Worm (Caenorhabditis elegans) whole organism, L2 larva: ENCODE measurements around the gene ZK1128.7.

Experiments
- C34F6.9 ChIP-seq: fragments of 150-350 bp; optimal IDR thresholded peaks from 2 replicates; lab custom pipeline; 2014; ENCODE audit warnings: missing biosample characterization, missing genetic modification characterization
- F13H6.1 ChIP-seq: sonication (generic microtip); optimal IDR thresholded peaks from 2 replicates; lab custom pipeline; 2016; ENCODE audit warnings: missing genetic modification characterization, missing compliant biosample characterization
- R02D3.7 ChIP-seq: fragments of 150-350 bp; optimal IDR thresholded peaks from 2 replicates; lab custom pipeline; 2014; ENCODE audit warnings: missing biosample characterization, missing genetic modification characterization
- Y55F3AM.14 ChIP-seq: fragments of 200-800 bp; sonication (Bioruptor generic); optimal IDR thresholded peaks from 2 replicates; lab custom pipeline; 2018; ENCODE audit warnings: mild to moderate bottlenecking, missing genetic modification characterization, missing compliant biosample characterization
- alr-1 ChIP-seq: fragments of 150-350 bp; optimal IDR thresholded peaks from 2 replicates; lab custom pipeline; 2014; ENCODE audit warnings: missing biosample characterization, missing genetic modification characterization
- ama-1 ChIP-seq: fragments of 150-350 bp; optimal IDR thresholded peaks from 2 replicates; lab custom pipeline; 2018; ENCODE audit warnings: inconsistent platforms
- blmp-1 ChIP-seq: sonication (generic microtip); optimal IDR thresholded peaks from 2 replicates; lab custom pipeline; 2017; ENCODE audit warnings: missing genetic modification characterization, mild to moderate bottlenecking, missing compliant biosample characterization, antibody characterized with exemption, moderate library complexity; ENCODE audit not compliant: insufficient read depth
- ceh-16 ChIP-seq: fragments of 150-350 bp; optimal IDR thresholded peaks from 2 replicates; lab custom pipeline; 2014; ENCODE audit warnings: missing biosample characterization, missing genetic modification characterization
- crh-2 ChIP-seq: sonication (generic microtip); optimal IDR thresholded peaks from 2 replicates; lab custom pipeline; 2017; ENCODE audit warnings: missing biosample characterization, missing genetic modification characterization
- egl-27 ChIP-seq: sonication (generic microtip); optimal IDR thresholded peaks from 3 replicates; lab custom pipeline; 2017; ENCODE audit warnings: missing biosample characterization, missing genetic modification reagents, missing genetic modification characterization
- elt-1 ChIP-seq: fragments of 150-350 bp; optimal IDR thresholded peaks from 2 replicates; lab custom pipeline; 2014; ENCODE audit warnings: missing biosample characterization, missing genetic modification characterization
- elt-3 ChIP-seq: sonication (generic microtip); optimal IDR thresholded peaks from 2 replicates; lab custom pipeline; 2017; ENCODE audit warnings: missing biosample characterization, missing genetic modification characterization
- fos-1 ChIP-seq: fragments of 150-350 bp; optimal IDR thresholded peaks from 2 replicates; lab custom pipeline; 2014; ENCODE audit warnings: missing biosample characterization, missing genetic modification characterization
- gmeb-1 ChIP-seq: fragments of 150-350 bp; optimal IDR thresholded peaks from 2 replicates; lab custom pipeline; 2014; ENCODE audit warnings: missing biosample characterization, missing genetic modification characterization
- lin-13 ChIP-seq: fragments of 150-350 bp; optimal IDR thresholded peaks from 2 replicates; lab custom pipeline; 2014; ENCODE audit warnings: missing biosample characterization, missing genetic modification reagents, missing genetic modification characterization
- lin-39 ChIP-seq: fragments of 150-350 bp; optimal IDR thresholded peaks from 2 replicates; lab custom pipeline; 2014; ENCODE audit warnings: missing biosample characterization, missing genetic modification reagents, missing genetic modification characterization
- lsy-2 ChIP-seq, 2 experiments: fragments of 150-350 bp in 1 of 2; sonication (generic microtip) in 1 of 2; optimal IDR thresholded peaks; 2 replicates each; lab custom pipeline; 2014 to 2017; ENCODE audit warnings: missing biosample characterization in 2 of 2, missing genetic modification characterization in 2 of 2
- mab-5 ChIP-seq: fragments of 150-350 bp; optimal IDR thresholded peaks from 2 replicates; lab custom pipeline; 2014; ENCODE audit warnings: missing biosample characterization, missing genetic modification characterization
- nhr-10 ChIP-seq: sonication (generic microtip); optimal IDR thresholded peaks from 2 replicates; lab custom pipeline; 2017; ENCODE audit warnings: missing biosample characterization, missing genetic modification characterization
- nhr-11 ChIP-seq: fragments of 150-350 bp; optimal IDR thresholded peaks from 2 replicates; lab custom pipeline; 2014; ENCODE audit warnings: missing biosample characterization, missing genetic modification characterization
- nhr-12 ChIP-seq: fragments of 150-350 bp; optimal IDR thresholded peaks from 2 replicates; lab custom pipeline; 2014; ENCODE audit warnings: missing biosample characterization, missing genetic modification characterization
- nhr-129 ChIP-seq: fragments of 150-350 bp; optimal IDR thresholded peaks from 2 replicates; lab custom pipeline; 2014; ENCODE audit warnings: missing biosample characterization, missing genetic modification characterization
- nhr-21 ChIP-seq: fragments of 150-350 bp; optimal IDR thresholded peaks from 2 replicates; lab custom pipeline; 2014; ENCODE audit warnings: missing biosample characterization, missing genetic modification characterization
- nhr-23 ChIP-seq: fragments of 150-350 bp; optimal IDR thresholded peaks from 2 replicates; lab custom pipeline; 2014; ENCODE audit warnings: missing biosample characterization, missing genetic modification reagents, missing genetic modification characterization
- nhr-25 ChIP-seq: fragments of 150-350 bp; sonication (generic microtip); optimal IDR thresholded peaks from 3 replicates; lab custom pipeline; 2014; ENCODE audit warnings: missing biosample characterization, missing genetic modification characterization
- nhr-6 ChIP-seq: fragments of 150-350 bp; optimal IDR thresholded peaks from 2 replicates; lab custom pipeline; 2014; ENCODE audit warnings: missing biosample characterization, missing genetic modification characterization
- nhr-77 ChIP-seq: fragments of 150-350 bp; optimal IDR thresholded peaks from 2 replicates; lab custom pipeline; 2014; ENCODE audit warnings: missing biosample characterization, missing genetic modification characterization
- sem-4 ChIP-seq: fragments of 150-350 bp; optimal IDR thresholded peaks from 2 replicates; lab custom pipeline; 2014; ENCODE audit warnings: missing biosample characterization, missing genetic modification reagents, missing genetic modification characterization
- sma-3 ChIP-seq: sonication (generic microtip); optimal IDR thresholded peaks from 2 replicates; lab custom pipeline; 2016; ENCODE audit warnings: missing genetic modification reagents, missing genetic modification characterization, missing compliant biosample characterization
- sma-9 ChIP-seq, 2 experiments: fragments of 150-350 bp in 1 of 2; sonication (generic microtip) in 1 of 2; optimal IDR thresholded peaks; 2 replicates each; lab custom pipeline; 2014 to 2016; ENCODE audit warnings: missing genetic modification characterization in 2 of 2, mild to moderate bottlenecking in 1 of 2, missing biosample characterization in 1 of 2, missing compliant biosample characterization in 1 of 2, missing genetic modification reagents in 1 of 2, moderate library complexity in 1 of 2
- snpc-4 ChIP-seq: fragments of 150-350 bp; optimal IDR thresholded peaks from 2 replicates; lab custom pipeline; 2014; ENCODE audit warnings: missing biosample characterization, missing genetic modification characterization
- unc-55 ChIP-seq: fragments of 150-350 bp; sonication (generic microtip); optimal IDR thresholded peaks from 3 replicates; lab custom pipeline; 2014; ENCODE audit warnings: missing biosample characterization, missing genetic modification reagents, missing genetic modification characterization
- zag-1 ChIP-seq: fragments of 150-350 bp; optimal IDR thresholded peaks from 2 replicates; lab custom pipeline; 2014; ENCODE audit warnings: missing biosample characterization, missing genetic modification characterization
- ztf-1 ChIP-seq: fragments of 200-800 bp; sonication (Bioruptor generic); conservative IDR thresholded peaks from 2 replicates; pipeline ENCODE4 v1.3.6; 2022; ENCODE audit warnings: missing genetic modification characterization, missing compliant biosample characterization
- ztf-4 ChIP-seq: fragments of 150-350 bp; optimal IDR thresholded peaks from 2 replicates; lab custom pipeline; 2014; ENCODE audit warnings: missing biosample characterization, missing genetic modification characterization

ZK1128.7 gene

DNA sequence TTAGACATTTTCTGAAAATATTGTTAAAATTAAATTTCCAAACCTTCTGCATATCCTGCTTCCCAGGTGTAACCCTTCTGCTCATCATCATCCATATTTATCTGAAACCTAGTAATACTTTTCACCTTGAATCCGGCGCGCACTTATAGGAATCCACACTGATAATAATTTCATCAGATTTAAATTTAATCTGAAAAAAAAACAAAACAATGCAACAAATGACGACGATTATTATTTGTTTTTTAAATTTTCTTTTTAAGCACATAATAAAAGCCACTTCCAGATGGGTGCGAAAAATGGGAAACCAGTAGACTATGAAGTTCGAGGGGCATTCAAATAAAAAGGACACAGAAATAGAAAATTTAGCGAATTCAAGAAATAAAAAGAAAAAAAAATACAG is 46.1 kb upstream of the ZK1128.7 start, which contains the start of gene gtf-2H2C:
TSS of gene gtf-2H2C (minus strand) at position 101 of the 400 bp plus-strand sequence.
- no peak for TF ChIP-seq gmeb-1 (tag; lab: Kevin White, UChicago)
- TF ChIP-seq C34F6.9 (tag; lab: Kevin White, UChicago), result no peak
- no peak for TF ChIP-seq fos-1 (tag; lab: Kevin White, UChicago)
- no peak for TF ChIP-seq nhr-11 (tag; lab: Kevin White, UChicago)
- no peak for TF ChIP-seq unc-55 (GFP tag; lab: Kevin White, UChicago)
- TF ChIP-seq crh-2, result no peak
- no peak for TF ChIP-seq R02D3.7 (tag; lab: Kevin White, UChicago)
- no peak for TF ChIP-seq blmp-1
- TF ChIP-seq nhr-10, result no peak
- TF ChIP-seq nhr-21 (tag; lab: Kevin White, UChicago), result no peak
- no peak for TF ChIP-seq ama-1 (lab: Kevin White, UChicago)
- no peak for TF ChIP-seq ceh-16
- no peak for TF ChIP-seq ztf-1 (GFP tag; lab: Robert Waterston, UW)
- TF ChIP-seq elt-3, result no peak
- no peak for TF ChIP-seq egl-27 (tag; lab: Kevin White, UChicago)
- no peak for TF ChIP-seq snpc-4 (tag; lab: Kevin White, UChicago)

ce11 chrIII:10093093-10093492 is 43.7 kb upstream of the ZK1128.7 start:
- TF ChIP-seq crh-2 (no peak), lsy-2 (tag; optimal IDR thresholded peaks at IDR 0.05; lab: Kevin White, UChicago) (peak in 1 of 2 experiments; percentile 48), nhr-129 (peak; percentile 21), elt-1 (no peak), sem-4 (tag; lab: Kevin White, UChicago) (no peak), mab-5 (tag; lab: Kevin White, UChicago) (no peak), gmeb-1 (tag; lab: Kevin White, UChicago) (peak; percentile 81), ztf-1 (GFP tag; lab: Robert Waterston, UW) (no peak), ceh-16 (no peak), nhr-6 (tag; lab: Kevin White, UChicago) (no peak), lin-13 (GFP tag; lab: Kevin White, UChicago) (peak; percentile 23), blmp-1 (no peak), ztf-4 (no peak), egl-27 (tag; lab: Kevin White, UChicago) (no peak), unc-55 (GFP tag; lab: Kevin White, UChicago) (peak; percentile 57), nhr-77 (tag; lab: Kevin White, UChicago) (no peak), R02D3.7 (tag; lab: Kevin White, UChicago) (no peak), alr-1 (tag; lab: Kevin White, UChicago) (no peak), nhr-11 (tag; lab: Kevin White, UChicago) (no peak), C34F6.9 (tag; lab: Kevin White, UChicago) (no peak), sma-9 (GFP tag; optimal IDR thresholded peaks at IDR 0.05; lab: Kevin White, UChicago) (no peak), sma-9 (tag; optimal IDR thresholded peaks at IDR 0.05; lab: Kevin White, UChicago) (no peak), Y55F3AM.14 (GFP tag; lab: Kevin White, UChicago) (no peak), lin-39 (no peak), zag-1 (tag; lab: Kevin White, UChicago) (no peak), nhr-12 (tag; lab: Kevin White, UChicago) (no peak)

DNA sequence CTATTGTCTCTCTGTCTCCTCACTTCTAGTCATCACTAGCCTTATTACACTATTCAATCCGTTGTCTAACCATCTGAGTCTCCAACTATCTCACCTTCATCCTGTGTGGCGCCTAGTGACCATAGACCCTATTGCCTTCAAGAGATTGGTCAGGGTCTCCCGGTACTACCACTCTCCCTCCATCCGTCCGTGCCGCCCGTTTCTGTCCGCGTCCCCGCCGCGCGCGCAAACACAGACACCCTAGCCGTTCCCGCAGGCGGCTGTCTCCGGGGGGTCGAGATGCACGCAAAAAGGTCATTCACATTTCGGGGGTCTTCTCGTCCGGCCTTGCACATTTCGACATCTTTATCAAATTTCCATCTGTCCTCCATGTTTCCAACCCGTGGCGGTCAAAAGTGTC is 42.3 kb upstream of the ZK1128.7 start:
- TF ChIP-seq ceh-16 (peak; percentile 51), ztf-4 (no peak), nhr-25 (peak; percentile 43), sma-3 (GFP tag; lab: Kevin White, UChicago) (peak; percentile 20), nhr-21 (tag; lab: Kevin White, UChicago) (peak; percentile 55), nhr-11 (tag; lab: Kevin White, UChicago) (no peak), F13H6.1 (tag; lab: Kevin White, UChicago) (peak; percentile 54), lsy-2 (tag; optimal IDR thresholded peaks at IDR 0.05; lab: Kevin White, UChicago) (peak in 1 of 2 experiments; percentile 47), sma-9 (GFP tag; optimal IDR thresholded peaks at IDR 0.05; lab: Kevin White, UChicago) (peak; percentile 19), sma-9 (tag; optimal IDR thresholded peaks at IDR 0.05; lab: Kevin White, UChicago) (no peak)

DNA sequence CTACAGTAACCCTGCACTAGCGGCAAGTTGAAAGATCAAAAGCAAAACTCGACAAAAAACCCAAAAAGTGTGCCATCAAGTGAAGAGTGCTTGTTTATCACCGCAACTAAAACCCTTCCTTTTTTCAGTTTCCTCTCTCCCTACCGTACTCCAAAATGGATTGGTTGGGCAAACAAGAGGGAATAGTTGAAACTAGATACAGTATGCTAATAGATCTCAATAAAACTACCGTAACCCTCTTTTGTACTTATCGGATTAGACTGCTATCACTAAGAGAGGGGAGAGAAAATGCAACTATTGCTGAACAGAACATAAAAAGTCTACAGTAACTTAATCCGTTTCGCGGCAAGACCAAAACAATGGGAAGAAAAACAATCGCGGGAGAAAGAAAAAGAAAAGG is 41.4 kb upstream of the ZK1128.7 start:
- no peak for TF ChIP-seq nhr-23 (tag; lab: Kevin White, UChicago)
- TF ChIP-seq lsy-2 (tag; optimal IDR thresholded peaks at IDR 0.05; lab: Kevin White, UChicago), result peak in 1 of 2 experiments; percentile 66
- TF ChIP-seq, all 48 proteins: peak for 1
